Worm (Caenorhabditis elegans) whole organism, L1 larva: ENCODE measurements around the gene C09E7.10.
A peak's percentile ranks its signal among the peaks of the same experiment; 100 is the strongest.

Experiments
- C16A3.4 ChIP-seq: fragments of 150-350 bp; optimal IDR thresholded peaks from 2 replicates; lab custom pipeline; 2014; ENCODE audit warnings: missing biosample characterization, missing genetic modification characterization
- alr-1 ChIP-seq: fragments of 200-800 bp; sonication (Bioruptor generic); optimal IDR thresholded peaks from 2 replicates; lab custom pipeline; 2018; ENCODE audit warnings: borderline replicate concordance, mild to moderate bottlenecking, missing genetic modification characterization, missing compliant biosample characterization
- ceh-82 ChIP-seq, 3 experiments: fragments of 150-350 bp in 1 of 3; sonication (generic microtip) in 2 of 3; optimal IDR thresholded peaks; 2 replicates each; lab custom pipeline; 2014 to 2017; ENCODE audit warnings: missing biosample characterization in 3 of 3, missing genetic modification characterization in 3 of 3
- ceh-90 ChIP-seq: sonication (generic microtip); optimal IDR thresholded peaks from 2 replicates; lab custom pipeline; 2016; ENCODE audit warnings: missing genetic modification characterization, missing compliant biosample characterization
- ces-1 ChIP-seq: fragments of 150-350 bp; optimal IDR thresholded peaks from 2 replicates; lab custom pipeline; 2014; ENCODE audit warnings: missing biosample characterization, missing genetic modification reagents, missing genetic modification characterization
- dsc-1 ChIP-seq: sonication (generic microtip); optimal IDR thresholded peaks from 2 replicates; lab custom pipeline; 2016; ENCODE audit warnings: mild to moderate bottlenecking, missing genetic modification characterization, missing compliant biosample characterization
- efl-3 ChIP-seq: fragments of 200-800 bp; sonication (Bioruptor generic); optimal IDR thresholded peaks from 2 replicates; lab custom pipeline; 2018; ENCODE audit warnings: mild to moderate bottlenecking, missing genetic modification characterization, missing compliant biosample characterization
- egl-13 ChIP-seq: sonication (generic microtip); optimal IDR thresholded peaks from 2 replicates; lab custom pipeline; 2016; ENCODE audit warnings: missing genotype, missing genetic modification reagents, missing genetic modification characterization, missing compliant biosample characterization
- egl-27 ChIP-seq, 2 experiments: fragments of 150-350 bp in 1 of 2; sonication (generic microtip); optimal IDR thresholded peaks; 3 replicates each; lab custom pipeline; 2017 to 2018; ENCODE audit warnings: missing biosample characterization in 2 of 2, missing genetic modification characterization in 2 of 2, missing genetic modification reagents in 2 of 2
- elt-2 ChIP-seq: sonication (generic microtip); optimal IDR thresholded peaks from 2 replicates; lab custom pipeline; 2016; ENCODE audit warnings: missing genetic modification characterization, mild to moderate bottlenecking, inconsistent platforms, missing compliant biosample characterization, missing genetic modification reagents
- fkh-4 ChIP-seq: sonication (generic microtip); optimal IDR thresholded peaks from 2 replicates; lab custom pipeline; 2016; ENCODE audit warnings: missing compliant biosample characterization, missing genetic modification characterization, borderline replicate concordance
- hlh-4 ChIP-seq: sonication (generic microtip); optimal IDR thresholded peaks from 2 replicates; lab custom pipeline; 2016; ENCODE audit warnings: mild to moderate bottlenecking, missing genetic modification characterization, missing compliant biosample characterization
- hpl-2 ChIP-seq: fragments of 150-350 bp; optimal IDR thresholded peaks from 2 replicates; lab custom pipeline; 2014; ENCODE audit warnings: missing biosample characterization, missing genetic modification reagents, missing genetic modification characterization
- irx-1 ChIP-seq: sonication (generic microtip); optimal IDR thresholded peaks from 2 replicates; lab custom pipeline; 2016; ENCODE audit warnings: missing genetic modification characterization, missing compliant biosample characterization
- isw-1 ChIP-seq: fragments of 200-800 bp; sonication (Bioruptor generic); IDR thresholded peaks from 2 replicates; pipeline ENCODE4 v1.3.6; 2022; ENCODE audit warnings: missing genetic modification characterization, missing compliant biosample characterization
- jun-1 ChIP-seq: fragments of 150-350 bp; optimal IDR thresholded peaks from 2 replicates; lab custom pipeline; 2014; ENCODE audit warnings: missing biosample characterization, missing genetic modification reagents, missing genetic modification characterization
- lin-13 ChIP-seq: fragments of 150-350 bp; optimal IDR thresholded peaks from 2 replicates; lab custom pipeline; 2014; ENCODE audit warnings: missing biosample characterization, missing genetic modification reagents, missing genetic modification characterization
- lin-14 ChIP-seq: fragments of 200-800 bp; sonication (Bioruptor generic); optimal IDR thresholded peaks from 2 replicates; lab custom pipeline; 2018; ENCODE audit warnings: mild to moderate bottlenecking, missing genetic modification characterization, moderate library complexity, missing compliant biosample characterization
- lin-35 ChIP-seq, 2 experiments: fragments of 150-350 bp; optimal IDR thresholded peaks; 2 replicates each; lab custom pipeline; 2014; ENCODE audit warnings: missing biosample characterization in 2 of 2, missing genetic modification characterization in 2 of 2, missing genetic modification reagents in 2 of 2
- lin-39 ChIP-seq: fragments of 150-350 bp; optimal IDR thresholded peaks from 2 replicates; lab custom pipeline; 2014; ENCODE audit warnings: missing biosample characterization, missing genetic modification reagents, missing genetic modification characterization
- nhr-12 ChIP-seq: sonication (generic microtip); optimal IDR thresholded peaks from 2 replicates; lab custom pipeline; 2017; ENCODE audit warnings: missing biosample characterization, missing genetic modification characterization
- nhr-19 ChIP-seq: fragments of 200-800 bp; sonication (Bioruptor generic); conservative IDR thresholded peaks from 2 replicates; pipeline ENCODE4 v1.3.6; 2022; ENCODE audit warnings: missing genetic modification characterization, missing compliant biosample characterization
- nhr-20 ChIP-seq: sonication (generic microtip); optimal IDR thresholded peaks from 2 replicates; lab custom pipeline; 2016; ENCODE audit warnings: mild to moderate bottlenecking, missing genetic modification characterization, missing compliant biosample characterization
- nhr-237 ChIP-seq: fragments of 150-350 bp; optimal IDR thresholded peaks from 2 replicates; lab custom pipeline; 2014; ENCODE audit warnings: missing biosample characterization, missing genetic modification characterization
- nhr-77 ChIP-seq: fragments of 150-350 bp; optimal IDR thresholded peaks from 2 replicates; lab custom pipeline; 2014; ENCODE audit warnings: missing biosample characterization, missing genetic modification characterization
- nhr-84 ChIP-seq: sonication (generic microtip); optimal IDR thresholded peaks from 2 replicates; lab custom pipeline; 2017; ENCODE audit warnings: missing biosample characterization, missing genetic modification characterization
- nhr-85 ChIP-seq: sonication (generic microtip); peaks from one replicate; lab custom pipeline; 2016; ENCODE audit warnings: missing genetic modification characterization, inconsistent platforms, missing compliant biosample characterization
- nhr-90 ChIP-seq: sonication (generic microtip); optimal IDR thresholded peaks from 2 replicates; lab custom pipeline; 2016; ENCODE audit warnings: mild to moderate bottlenecking, missing genetic modification characterization, missing compliant biosample characterization; ENCODE audit not compliant: poor library complexity
- pax-3 ChIP-seq: fragments of 200-800 bp; sonication (Bioruptor generic); optimal IDR thresholded peaks from 2 replicates; lab custom pipeline; 2018; ENCODE audit warnings: mild to moderate bottlenecking, missing genetic modification characterization, moderate library complexity, missing compliant biosample characterization
- sptf-1 ChIP-seq: fragments of 150-350 bp; optimal IDR thresholded peaks from 2 replicates; lab custom pipeline; 2014; ENCODE audit warnings: missing biosample characterization, missing genetic modification characterization
- swsn-7 ChIP-seq: sonication (generic microtip); optimal IDR thresholded peaks from 2 replicates; lab custom pipeline; 2016; ENCODE audit warnings: missing genetic modification characterization, missing compliant biosample characterization
- tbx-2 ChIP-seq: sonication (generic microtip); optimal IDR thresholded peaks from 2 replicates; lab custom pipeline; 2016; ENCODE audit warnings: missing genetic modification characterization, missing compliant biosample characterization
- tlp-1 ChIP-seq: fragments of 150-350 bp; optimal IDR thresholded peaks from 2 replicates; lab custom pipeline; 2014; ENCODE audit warnings: missing biosample characterization, missing genetic modification characterization
- unc-130 ChIP-seq: fragments of 150-350 bp; optimal IDR thresholded peaks from 2 replicates; lab custom pipeline; 2017; ENCODE audit warnings: missing biosample characterization, missing genetic modification characterization, inconsistent platforms
- unc-30 ChIP-seq: sonication (generic microtip); optimal IDR thresholded peaks from 2 replicates; lab custom pipeline; 2017; ENCODE audit warnings: missing biosample characterization, missing genetic modification characterization
- unc-86 ChIP-seq: sonication (generic microtip); optimal IDR thresholded peaks from 2 replicates; lab custom pipeline; 2016; ENCODE audit warnings: missing genetic modification characterization, missing compliant biosample characterization
- xbp-1 ChIP-seq: sonication (generic microtip); optimal IDR thresholded peaks from 2 replicates; lab custom pipeline; 2016; ENCODE audit warnings: missing genetic modification characterization, missing compliant biosample characterization
- zag-1 ChIP-seq: fragments of 150-350 bp; optimal IDR thresholded peaks from 2 replicates; lab custom pipeline; 2014; ENCODE audit warnings: missing biosample characterization, missing genetic modification characterization

C09E7.10 gene

ce11 chrIII:6488916-6489315 is 30.9 kb downstream of the C09E7.10 start (continued):
- TF ChIP-seq xbp-1 (peak; percentile 49), ceh-90 (tag; lab: Kevin White, UChicago) (no peak), isw-1 (peak; percentile 36), nhr-20 (tag; lab: Kevin White, UChicago) (peak; percentile 62), dsc-1 (tag; lab: Kevin White, UChicago) (peak; percentile 39), lin-39 (tag; lab: Kevin White, UChicago) (no peak), zag-1 (tag; lab: Kevin White, UChicago) (no peak), nhr-85 (tag; lab: Kevin White, UChicago) (peak; percentile 79), nhr-90 (tag; lab: Kevin White, UChicago) (peak; percentile 24), efl-3 (GFP tag; lab: Kevin White, UChicago) (no peak)

ce11 chrIII:6482918-6483317 is 36.9 kb downstream of the C09E7.10 start, which contains the start of gene chtb-2:
chtb-2 (plus strand) TSS chrIII:6483218.
- TF ChIP-seq hlh-4: no peak
- no peak for TF ChIP-seq elt-2
- TF ChIP-seq xbp-1: no peak
- TF ChIP-seq nhr-12 (tag; lab: Kevin White, UChicago): no peak
- no peak for TF ChIP-seq lin-13 (GFP tag; lab: Kevin White, UChicago)
- no peak for TF ChIP-seq zag-1 (tag; lab: Kevin White, UChicago)
- no peak for TF ChIP-seq ceh-82 (tag; optimal IDR thresholded peaks at IDR 0.05; lab: Kevin White, UChicago)
- no peak for TF ChIP-seq nhr-237 (tag; lab: Kevin White, UChicago)
- no peak for TF ChIP-seq nhr-84 (tag; lab: Kevin White, UChicago)
- no peak for TF ChIP-seq pax-3 (tag; lab: Kevin White, UChicago)
- no peak for TF ChIP-seq fkh-4 (tag; lab: Kevin White, UChicago)
- TF ChIP-seq nhr-20 (tag; lab: Kevin White, UChicago): no peak
- TF ChIP-seq nhr-77 (tag; lab: Kevin White, UChicago): no peak

- TF ChIP-seq nhr-19 (GFP tag; lab: Robert Waterston, UW): no peak
- TF ChIP-seq egl-13 (tag; lab: Kevin White, UChicago): no peak
- TF ChIP-seq hpl-2 (GFP tag; lab: Kevin White, UChicago): no peak
- TF ChIP-seq sptf-1 (tag; lab: Kevin White, UChicago): no peak
- no peak for TF ChIP-seq irx-1 (tag; lab: Kevin White, UChicago)
- TF ChIP-seq ces-1 (GFP tag; lab: Kevin White, UChicago): no peak
- TF ChIP-seq unc-86 (tag; lab: Kevin White, UChicago): no peak
- TF ChIP-seq lin-35 (GFP tag; optimal IDR thresholded peaks at IDR 0.05; lab: Kevin White, UChicago): no peak
- no peak for TF ChIP-seq unc-130 (tag; lab: Kevin White, UChicago)
- TF ChIP-seq tlp-1 (tag; lab: Kevin White, UChicago): no peak
- TF ChIP-seq unc-30: no peak
- TF ChIP-seq C16A3.4: no peak
These were observed 40.4 kb downstream of the C09E7.10 start for ce11 chrIII:6479439-6479838.

- TF ChIP-seq swsn-7 (no peak), egl-27 (tag; optimal IDR thresholded peaks at IDR 0.05; lab: Kevin White, UChicago) (no peak), tbx-2 (tag; lab: Kevin White, UChicago) (no peak), jun-1 (tag; lab: Kevin White, UChicago) (no peak), alr-1 (tag; lab: Kevin White, UChicago) (no peak), lin-14 (GFP tag; lab: Kevin White, UChicago) (no peak), fkh-4 (tag; lab: Kevin White, UChicago) (no peak), unc-30 (no peak)
- TF ChIP-seq, all 84 proteins: peak for 0
These were observed 41.4 kb downstream of the C09E7.10 start, which contains the start of gene zip-8 for ce11 chrIII:6478256-6479004. zip-8 (plus strand) TSS chrIII:6478955.
